Worm (Caenorhabditis elegans) whole organism, L4/young adult: ENCODE results near the gene B0361.11.

Experiments
- W03F9.2 ChIP-seq: fragments of 150-350 bp; optimal IDR thresholded peaks from 2 replicates; lab custom pipeline; 2014; ENCODE audit warnings: missing biosample characterization, missing genetic modification characterization
- dao-5 ChIP-seq: sonication (generic microtip); optimal IDR thresholded peaks from 2 replicates; lab custom pipeline; 2016; ENCODE audit warnings: missing genotype, missing genetic modification characterization, moderate library complexity, missing compliant biosample characterization
- him-1 ChIP-seq: sonication (generic microtip); optimal IDR thresholded peaks from 2 replicates; lab custom pipeline; 2016; ENCODE audit warnings: missing genotype, missing genetic modification reagents, missing genetic modification characterization, missing compliant biosample characterization

DNA sequence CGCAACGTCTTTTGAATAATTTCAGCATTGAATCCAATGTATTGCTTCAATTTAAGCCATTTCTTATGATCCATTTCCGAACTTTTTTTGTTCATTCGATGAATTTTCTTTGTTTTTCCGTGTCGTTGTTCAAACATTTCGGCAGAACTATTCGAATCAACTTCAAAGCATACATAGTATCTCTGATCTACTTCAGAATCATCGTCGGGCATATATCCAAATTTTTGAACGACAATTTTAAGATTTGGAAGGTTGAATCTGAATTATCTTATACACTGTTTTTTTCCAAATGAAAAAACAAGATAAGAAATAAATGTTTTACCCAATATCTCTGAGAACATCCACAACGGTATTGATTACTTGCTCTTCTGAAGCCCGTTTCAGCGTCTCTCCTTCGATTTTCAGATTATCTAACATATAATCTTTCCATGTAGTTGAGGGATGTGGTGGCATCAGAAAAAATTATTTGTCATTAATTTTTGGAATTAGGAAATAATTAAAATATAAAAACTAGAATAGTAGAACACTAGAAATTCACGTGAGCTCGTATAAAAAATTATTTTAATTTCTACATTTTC is 51.8 kb downstream of the B0361.11 start, which contains the start of gene lab-2:
- TF ChIP-seq dao-5 (tag; lab: Kevin White, UChicago) (no peak), W03F9.2 (tag; lab: Kevin White, UChicago) (no peak), him-1 (tag; lab: Kevin White, UChicago) (no peak)
